Worm (Caenorhabditis elegans): Measurements from ENCODE around the gene hmit-1.3.

hmit-1.3 gene

DNA sequence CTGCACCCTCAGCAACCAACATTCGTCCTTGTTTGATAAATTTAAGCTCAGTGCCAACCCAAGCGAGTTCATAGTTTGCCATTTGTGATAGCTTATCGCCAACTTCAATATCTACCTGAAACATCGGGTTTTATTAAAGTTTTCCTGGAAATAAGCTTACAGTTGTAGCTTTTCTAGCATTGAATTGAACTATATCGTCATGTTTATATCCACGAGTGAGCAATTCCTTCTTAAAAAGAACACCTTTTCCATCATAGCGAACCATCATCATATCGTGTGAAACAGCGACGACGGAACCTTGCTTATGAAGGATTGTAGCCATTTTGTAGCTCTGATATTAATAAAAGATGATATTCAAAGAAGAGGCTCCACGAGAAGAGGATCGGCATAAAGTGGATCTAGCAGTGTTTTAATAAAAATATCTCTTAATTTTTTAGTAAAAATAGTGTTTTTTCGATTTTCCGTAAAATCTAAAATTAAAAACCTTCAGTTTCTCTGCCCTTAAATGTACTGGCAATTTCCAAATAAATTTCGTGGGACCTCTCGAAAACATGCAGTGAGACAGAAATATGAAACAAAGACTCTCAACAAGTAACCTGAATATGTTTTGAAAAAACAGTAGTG, 17.1 kb downstream of the hmit-1.3 start, which contains the start of gene M01F1.8 (continued):
- no peak for TF ChIP-seq lsy-27 (tag; optimal IDR thresholded peaks at IDR 0.05; ENCODE audit: borderline replicate concordance, insufficient read depth)
- no peak for TF ChIP-seq B0019.2 (GFP tag; conservative IDR thresholded peaks at IDR 0.05)
- no peak for TF ChIP-seq sptf-2 (GFP tag; optimal IDR thresholded peaks at IDR 0.05)
- peak; percentile 63 for TF ChIP-seq hrde-1 (tag; optimal IDR thresholded peaks at IDR 0.05; ENCODE audit: borderline replicate concordance)
- TF ChIP-seq lin-26 (GFP tag; IDR thresholded peaks at IDR 0.05): no peak
- no peak for TF ChIP-seq nhr-179 (tag; optimal IDR thresholded peaks at IDR 0.05)
- no peak for TF ChIP-seq pha-4 (tag; optimal IDR thresholded peaks at IDR 0.05)
- no peak for TF ChIP-seq bed-2 (GFP tag; IDR thresholded peaks at IDR 0.05)
- no peak for TF ChIP-seq F22D6.2 (tag; optimal IDR thresholded peaks at IDR 0.05)
- TF ChIP-seq ZK185.1 (tag; optimal IDR thresholded peaks at IDR 0.05; ENCODE audit: poor library complexity, severe bottlenecking): no peak
- TF ChIP-seq madf-10 (tag; optimal IDR thresholded peaks at IDR 0.05): no peak
- peak; percentile 25 for TF ChIP-seq T26A5.8 (tag; optimal IDR thresholded peaks at IDR 0.05)
- TF ChIP-seq nfyb-1 (GFP tag; IDR thresholded peaks at IDR 0.05): no peak
- no peak for TF ChIP-seq madf-3 (GFP tag; IDR thresholded peaks at IDR 0.05)
- no peak for TF ChIP-seq ceh-58 (GFP tag; IDR thresholded peaks at IDR 0.05)
- no peak for TF ChIP-seq lir-1 (GFP tag; conservative IDR thresholded peaks at IDR 0.05)
- TF ChIP-seq die-1 (tag; optimal IDR thresholded peaks at IDR 0.05): no peak
- no peak for TF ChIP-seq hlh-12 (tag; optimal IDR thresholded peaks at IDR 0.05)
- no peak for TF ChIP-seq nhr-120 (GFP tag; IDR thresholded peaks at IDR 0.05)
- no peak for TF ChIP-seq gei-17 (GFP tag; optimal IDR thresholded peaks at IDR 0.05)
- no peak for TF ChIP-seq T07F8.4 (tag; optimal IDR thresholded peaks at IDR 0.05)
- peak; percentile 52 for TF ChIP-seq him-1 (tag; optimal IDR thresholded peaks at IDR 0.05)
- TF ChIP-seq hlh-26 (GFP tag; conservative IDR thresholded peaks at IDR 0.05): no peak
- TF ChIP-seq Y53F4B.3 (GFP tag; IDR thresholded peaks at IDR 0.05): no peak
- no peak for TF ChIP-seq snpc-4 (GFP tag; optimal IDR thresholded peaks at IDR 0.05)
- no peak for TF ChIP-seq snpc-4 (tag; optimal IDR thresholded peaks at IDR 0.05)
- TF ChIP-seq ceh-27 (GFP tag; optimal IDR thresholded peaks at IDR 0.05): no peak
- no peak for TF ChIP-seq ceh-91 (GFP tag; IDR thresholded peaks at IDR 0.05)
- no peak for TF ChIP-seq mes-4 (tag; optimal IDR thresholded peaks at IDR 0.05)
- peak; percentile 61 for TF ChIP-seq unc-130 (GFP tag; optimal IDR thresholded peaks at IDR 0.05)
- TF ChIP-seq egrh-3 (GFP tag; IDR thresholded peaks at IDR 0.05): no peak
- TF ChIP-seq attf-6 (GFP tag; IDR thresholded peaks at IDR 0.05): no peak
- TF ChIP-seq lin-54 (GFP tag; optimal IDR thresholded peaks at IDR 0.05): peak; percentile 62
- no peak for TF ChIP-seq ztf-26 (tag; optimal IDR thresholded peaks at IDR 0.05)
- TF ChIP-seq F49E8.2 (tag; optimal IDR thresholded peaks at IDR 0.05; ENCODE audit: insufficient read depth): no peak
- TF ChIP-seq Y56A3A.18 (GFP tag; IDR thresholded peaks at IDR 0.05): 0 out of 2 replicates have a peak, but pooled peaks have one; percentile 26
- TF ChIP-seq rpc-1 (optimal IDR thresholded peaks at IDR 0.05): no peak
- TF ChIP-seq rpc-1 (tag; optimal IDR thresholded peaks at IDR 0.05): no peak
- no peak for TF ChIP-seq ama-1 (optimal IDR thresholded peaks at IDR 0.05)
- TF ChIP-seq ama-1 (GFP tag; optimal IDR thresholded peaks at IDR 0.05): peak in 1 of 2 experiments; percentile 45
- TF ChIP-seq snpc-1.1 (tag; optimal IDR thresholded peaks at IDR 0.05; ENCODE audit: insufficient read depth): no peak
- no peak for TF ChIP-seq Y67H2A.10 (GFP tag; conservative IDR thresholded peaks at IDR 0.05)
- no peak for TF ChIP-seq cebp-1 (GFP tag; IDR thresholded peaks at IDR 0.05)
- no peak for TF ChIP-seq cebp-1 (tag; optimal IDR thresholded peaks at IDR 0.05)
- TF ChIP-seq let-607 (tag; optimal IDR thresholded peaks at IDR 0.05): no peak
- TF ChIP-seq ztf-25 (GFP tag; IDR thresholded peaks at IDR 0.05): no peak
- TF ChIP-seq F10E7.11 (tag; optimal IDR thresholded peaks at IDR 0.05): no peak
- no peak for TF ChIP-seq C17E4.6 (GFP tag; IDR thresholded peaks at IDR 0.05)
- peak; percentile 48 for TF ChIP-seq madf-6 (GFP tag; IDR thresholded peaks at IDR 0.05)
